Worm (Caenorhabditis elegans) whole organism, L4 larva: ENCODE results near the gene C28C12.1.
"Not testable (repeated sequence)": the region's sequence is repeated elsewhere in the genome, so short reads cannot be mapped to it uniquely, and the experiment has no call there.

Experiments used
- D1046.2 ChIP-seq: fragments of 200-800 bp; sonication (Bioruptor generic); IDR thresholded peaks from 2 replicates; pipeline ENCODE4 v1.3.6; 2022; ENCODE audit warnings: missing genetic modification characterization, missing compliant biosample characterization
- F26F4.8 ChIP-seq: fragments of 200-800 bp; sonication (Bioruptor generic); conservative IDR thresholded peaks from 2 replicates; pipeline ENCODE4 v1.3.6; 2022; ENCODE audit warnings: missing genetic modification characterization, missing compliant biosample characterization
- F49E8.2 ChIP-seq: sonication (generic microtip); optimal IDR thresholded peaks from 2 replicates; lab custom pipeline; 2016; ENCODE audit warnings: missing compliant biosample characterization, mild to moderate bottlenecking, missing genetic modification characterization, borderline replicate concordance
- Y105C5A.15 ChIP-seq: fragments of 200-800 bp; sonication (Bioruptor generic); IDR thresholded peaks from 2 replicates; pipeline ENCODE4 v1.3.6; 2022; ENCODE audit warnings: missing genetic modification characterization, missing compliant biosample characterization
- Y48G9A.11 ChIP-seq: fragments of 200-800 bp; sonication (Bioruptor generic); IDR thresholded peaks from 2 replicates; pipeline ENCODE4 v1.3.6; 2022; ENCODE audit warnings: missing genetic modification reagents, missing genetic modification characterization, missing compliant biosample characterization
- Y5F2A.4 ChIP-seq: fragments of 200-800 bp; sonication (Bioruptor generic); optimal IDR thresholded peaks from 2 replicates; lab custom pipeline; 2018; ENCODE audit warnings: mild to moderate bottlenecking, missing genetic modification characterization, missing compliant biosample characterization
- ZK546.5 ChIP-seq, 2 experiments: sonication (generic microtip); optimal IDR thresholded peaks; 2 replicates each; lab custom pipeline; 2017; ENCODE audit warnings: missing biosample characterization in 2 of 2, missing genetic modification characterization in 2 of 2
- aha-1 ChIP-seq: fragments of 150-350 bp; peaks from one replicate; lab custom pipeline; 2014; ENCODE audit warnings: missing biosample characterization, missing genetic modification characterization
- ceh-32 ChIP-seq: sonication (generic microtip); optimal IDR thresholded peaks from 2 replicates; lab custom pipeline; 2016; ENCODE audit warnings: mild to moderate bottlenecking, missing genetic modification characterization, missing compliant biosample characterization; ENCODE audit not compliant: poor library complexity
- ceh-62 ChIP-seq: sonication (generic microtip); optimal IDR thresholded peaks from 2 replicates; lab custom pipeline; 2017; ENCODE audit warnings: missing biosample characterization, missing genetic modification characterization
- ceh-82 ChIP-seq: sonication (generic microtip); optimal IDR thresholded peaks from 2 replicates; lab custom pipeline; 2017; ENCODE audit warnings: missing biosample characterization, missing genetic modification characterization
- daf-16 ChIP-seq, 3 experiments: sonication (generic microtip); optimal IDR thresholded peaks; 2 replicates each; lab custom pipeline; 2016 to 2017; ENCODE audit warnings: missing genetic modification characterization in 3 of 3, missing genetic modification reagents in 3 of 3, mild to moderate bottlenecking in 2 of 3, missing compliant biosample characterization in 2 of 3, missing biosample characterization in 1 of 3, moderate library complexity in 1 of 3
- dmd-8 ChIP-seq: fragments of 200-800 bp; sonication (Bioruptor generic); IDR thresholded peaks from 2 replicates; pipeline ENCODE4 v1.3.6; 2022; ENCODE audit warnings: missing genetic modification characterization, missing compliant biosample characterization
- egl-27 ChIP-seq: sonication (generic microtip); optimal IDR thresholded peaks from 3 replicates; lab custom pipeline; 2017; ENCODE audit warnings: missing biosample characterization, missing genetic modification reagents, missing genetic modification characterization
- fkh-10 ChIP-seq: fragments of 150-350 bp; optimal IDR thresholded peaks from 2 replicates; lab custom pipeline; 2014; ENCODE audit warnings: missing biosample characterization, missing genetic modification reagents, missing genetic modification characterization
- fos-1 ChIP-seq: fragments of 150-350 bp; optimal IDR thresholded peaks from 2 replicates; lab custom pipeline; 2014; ENCODE audit warnings: missing biosample characterization, missing genetic modification characterization
- hlh-11 ChIP-seq: fragments of 200-800 bp; sonication (Bioruptor generic); optimal IDR thresholded peaks from 2 replicates; lab custom pipeline; 2018; ENCODE audit warnings: mild to moderate bottlenecking, missing genetic modification characterization, missing compliant biosample characterization
- hlh-30 ChIP-seq: sonication (generic microtip); optimal IDR thresholded peaks from 2 replicates; lab custom pipeline; 2017; ENCODE audit warnings: antibody characterized with exemption, mild to moderate bottlenecking, missing genetic modification characterization, missing compliant biosample characterization; ENCODE audit not compliant: insufficient read depth
- lim-7 ChIP-seq: fragments of 200-800 bp; sonication (Bioruptor generic); IDR thresholded peaks from 2 replicates; pipeline ENCODE4 v1.3.6; 2022; ENCODE audit warnings: missing genetic modification characterization, missing compliant biosample characterization
- lin-1 ChIP-seq: fragments of 200-800 bp; sonication (Bioruptor generic); IDR thresholded peaks from 2 replicates; pipeline ENCODE4 v1.3.6; 2022; ENCODE audit warnings: missing genetic modification reagents, missing genetic modification characterization, missing compliant biosample characterization
- lin-13 ChIP-seq: fragments of 150-350 bp; optimal IDR thresholded peaks from 2 replicates; lab custom pipeline; 2014; ENCODE audit warnings: missing biosample characterization, missing genetic modification reagents, missing genetic modification characterization
- lin-38 ChIP-seq: fragments of 200-800 bp; sonication (Bioruptor generic); IDR thresholded peaks from 2 replicates; pipeline ENCODE4 v1.3.6; 2022; ENCODE audit warnings: missing genetic modification reagents, missing genetic modification characterization, missing compliant biosample characterization
- madf-5 ChIP-seq, 2 experiments: fragments of 200-800 bp; sonication (Bioruptor generic); IDR thresholded peaks; 2 replicates each; pipeline ENCODE4 v1.3.6; 2022; ENCODE audit warnings: missing compliant biosample characterization in 2 of 2, missing genetic modification characterization in 2 of 2
- mdt-29 ChIP-seq: fragments of 200-800 bp; sonication (Bioruptor generic); IDR thresholded peaks from 2 replicates; pipeline ENCODE4 v1.3.6; 2022; ENCODE audit warnings: missing genetic modification reagents, missing genetic modification characterization, missing compliant biosample characterization
- mes-2 ChIP-seq: sonication (generic microtip); optimal IDR thresholded peaks from 2 replicates; lab custom pipeline; 2016; ENCODE audit warnings: missing genotype, mild to moderate bottlenecking, missing genetic modification characterization, missing compliant biosample characterization; ENCODE audit not compliant: poor library complexity, severe bottlenecking
- mxl-2 ChIP-seq: fragments of 200-800 bp; sonication (Bioruptor generic); conservative IDR thresholded peaks from 2 replicates; pipeline ENCODE4 v1.3.6; 2022; ENCODE audit warnings: missing genetic modification reagents, missing genetic modification characterization, missing compliant biosample characterization
- nhr-41 ChIP-seq: fragments of 200-800 bp; sonication (Bioruptor generic); IDR thresholded peaks from 2 replicates; pipeline ENCODE4 v1.3.6; 2022; ENCODE audit warnings: missing genetic modification reagents, missing genetic modification characterization, missing compliant biosample characterization
- nhr-42 ChIP-seq: fragments of 200-800 bp; sonication (Bioruptor generic); IDR thresholded peaks from 2 replicates; pipeline ENCODE4 v1.3.6; 2022; ENCODE audit warnings: missing genetic modification characterization, missing compliant biosample characterization
- nhr-48 ChIP-seq: sonication (generic microtip); optimal IDR thresholded peaks from 2 replicates; lab custom pipeline; 2016; ENCODE audit warnings: mild to moderate bottlenecking, missing genetic modification characterization, missing compliant biosample characterization
- pha-4 ChIP-seq, 2 experiments: fragments of 150-350 bp in 1 of 2; fragments of 200-800 bp in 1 of 2; sonication (Bioruptor generic) in 1 of 2; IDR thresholded peaks in 1 of 2; optimal IDR thresholded peaks in 1 of 2; 2 replicates each; pipeline versions ENCODE4 v1.3.6 to Lab custom; 2014 to 2022; ENCODE audit warnings: missing genetic modification characterization in 2 of 2, missing genetic modification reagents in 2 of 2, missing biosample characterization in 1 of 2, missing compliant biosample characterization in 1 of 2
- pqm-1 ChIP-seq: sonication (generic microtip); optimal IDR thresholded peaks from 2 replicates; lab custom pipeline; 2017; ENCODE audit warnings: missing biosample characterization, missing genetic modification characterization
- rbr-2 ChIP-seq: sonication (generic microtip); optimal IDR thresholded peaks from 2 replicates; lab custom pipeline; 2016; ENCODE audit warnings: missing genotype, missing genetic modification characterization, missing compliant biosample characterization
- snpc-4 ChIP-seq: fragments of 150-350 bp; optimal IDR thresholded peaks from 2 replicates; lab custom pipeline; 2014; ENCODE audit warnings: missing biosample characterization, missing genetic modification characterization
- tra-1 ChIP-seq: fragments of 200-800 bp; sonication (Bioruptor generic); IDR thresholded peaks from 2 replicates; pipeline ENCODE4 v1.3.6; 2022; ENCODE audit warnings: missing genetic modification reagents, missing genetic modification characterization, missing compliant biosample characterization
- unc-130 ChIP-seq: sonication (generic microtip); optimal IDR thresholded peaks from 2 replicates; lab custom pipeline; 2016; ENCODE audit warnings: missing genetic modification reagents, missing genetic modification characterization, missing compliant biosample characterization
- unc-62 ChIP-seq, 3 experiments: fragments of 150-350 bp in 1 of 3; sonication (generic microtip); optimal IDR thresholded peaks in 2 of 3; peaks in 1 of 3; 1 replicate in 1 of 3; 2 replicates in 2 of 3; lab custom pipeline; 2014 to 2017; ENCODE audit warnings: missing biosample characterization in 3 of 3, missing genetic modification characterization in 3 of 3, missing genetic modification reagents in 3 of 3, missing genotype in 1 of 3
- vab-7 ChIP-seq: fragments of 200-800 bp; sonication (Bioruptor generic); IDR thresholded peaks from 2 replicates; pipeline ENCODE4 v1.3.6; 2022; ENCODE audit warnings: missing genetic modification reagents, missing genetic modification characterization, missing compliant biosample characterization
- zfp-2 ChIP-seq: sonication (generic microtip); optimal IDR thresholded peaks from 2 replicates; lab custom pipeline; 2016; ENCODE audit warnings: mild to moderate bottlenecking, missing genetic modification characterization, missing compliant biosample characterization
- ztf-7 ChIP-seq: fragments of 150-350 bp; optimal IDR thresholded peaks from 2 replicates; lab custom pipeline; 2014; ENCODE audit warnings: missing biosample characterization, missing genetic modification characterization

C28C12.1 gene

DNA sequence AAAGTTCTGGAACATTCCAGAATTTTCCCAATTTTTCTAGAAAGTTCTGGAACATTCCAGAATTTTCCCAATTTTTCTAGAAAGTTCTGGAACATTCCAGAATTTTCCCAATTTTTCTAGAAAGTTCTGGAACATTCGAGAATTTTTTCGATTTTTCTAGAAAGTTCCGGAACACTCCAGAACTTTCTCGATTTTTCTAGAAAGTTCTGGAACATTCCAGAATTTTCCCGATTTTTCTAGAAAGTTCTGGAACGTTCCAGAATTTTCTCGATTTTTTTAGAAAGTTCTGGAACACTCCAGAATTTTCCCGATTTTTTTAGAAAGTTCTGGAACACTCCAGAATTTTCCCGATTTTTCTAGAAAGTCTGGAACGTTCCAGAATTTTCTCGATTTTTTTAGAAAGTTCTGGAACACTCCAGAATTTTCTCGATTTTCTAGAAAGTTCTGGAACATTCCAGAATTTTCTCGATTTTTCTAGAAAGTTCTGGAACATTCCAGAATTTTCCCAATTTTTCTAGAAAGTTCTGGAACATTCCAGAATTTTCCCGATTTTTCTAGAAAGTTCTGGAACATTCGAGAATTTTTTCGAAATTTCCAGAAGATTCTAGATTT, 32.6 kb upstream of the C28C12.1 start:
- TF ChIP-seq Y105C5A.15 (GFP tag; lab: Robert Waterston, UW) (peak; percentile 73; the same call in 1 of the 2 replicates), pha-4 (GFP tag; IDR thresholded peaks at IDR 0.05; lab: Robert Waterston, UW) (0 out of 2 replicates have a peak, but pooled peaks have one; percentile 6), vab-7 (GFP tag; lab: Robert Waterston, UW) (peak; percentile 46; the same call in 1 of the 2 replicates), mdt-29 (GFP tag; lab: Robert Waterston, UW) (peak; percentile 79), lin-1 (GFP tag; lab: Robert Waterston, UW) (0 out of 2 replicates have a peak, but pooled peaks have one; percentile 8), lim-7 (0 out of 2 replicates have a peak, but pooled peaks have one; percentile 42), F26F4.8 (0 out of 2 replicates have a peak, but pooled peaks have one; percentile 7)
- not testable (repeated sequence) for TF ChIP-seq pha-4 (tag; optimal IDR thresholded peaks at IDR 0.05; lab: Kevin White, UChicago)
- TF ChIP-seq, all 104 proteins: peak for 7; not testable (repeated sequence) for 97

- TF ChIP-seq snpc-4 (tag; lab: Kevin White, UChicago) = no peak
- TF ChIP-seq pqm-1 (tag; lab: Kevin White, UChicago) = no peak
- no peak for TF ChIP-seq Y5F2A.4 (GFP tag; lab: Kevin White, UChicago)
- no peak for TF ChIP-seq D1046.2 (GFP tag; lab: Robert Waterston, UW)
- TF ChIP-seq ZK546.5 (tag; optimal IDR thresholded peaks at IDR 0.05; lab: Kevin White, UChicago) = no peak
- no peak for TF ChIP-seq nhr-48 (tag; lab: Kevin White, UChicago)
- TF ChIP-seq nhr-41 (GFP tag; lab: Robert Waterston, UW) = no peak
- TF ChIP-seq dmd-8 = no peak
- no peak for TF ChIP-seq ceh-62 (tag; lab: Kevin White, UChicago)
- no peak for TF ChIP-seq ztf-7 (tag; lab: Kevin White, UChicago)
- TF ChIP-seq hlh-30 = no peak
- no peak for TF ChIP-seq rbr-2 (tag; lab: Kevin White, UChicago)
- no peak for TF ChIP-seq Y48G9A.11
- no peak for TF ChIP-seq egl-27 (tag; lab: Kevin White, UChicago)
- no peak for TF ChIP-seq lin-38 (GFP tag; lab: Robert Waterston, UW)
Observed at ce11 chrIV:8472493-8472892, 29.0 kb upstream of the C28C12.1 start, which contains the start of gene oat-1. oat-1 (minus strand) TSS chrIV:8472593.

- TF ChIP-seq unc-130 = no peak
- TF ChIP-seq F49E8.2 = no peak
- peak in 1 of 2 experiments; percentile 70 for TF ChIP-seq unc-62 (GFP tag; optimal IDR thresholded peaks at IDR 0.05 in 1 of 2; lab: Kevin White, UChicago)
- TF ChIP-seq unc-62 (tag; optimal IDR thresholded peaks at IDR 0.05; lab: Kevin White, UChicago) = no peak
- TF ChIP-seq mes-2 (tag; lab: Kevin White, UChicago) = no peak
- no peak for TF ChIP-seq ceh-62 (tag; lab: Kevin White, UChicago)
- TF ChIP-seq tra-1 (GFP tag; lab: Robert Waterston, UW) = no peak
- no peak for TF ChIP-seq daf-16 (GFP tag; optimal IDR thresholded peaks at IDR 0.05; lab: Kevin White, UChicago)
- TF ChIP-seq daf-16 (tag; optimal IDR thresholded peaks at IDR 0.05; lab: Kevin White, UChicago) = no peak
- no peak for TF ChIP-seq fkh-10 (GFP tag; lab: Kevin White, UChicago)
- TF ChIP-seq hlh-11 (tag; lab: Kevin White, UChicago) = no peak
- TF ChIP-seq nhr-42 = no peak
- TF ChIP-seq aha-1 (tag; lab: Kevin White, UChicago) = peak; percentile 4
- no peak for TF ChIP-seq fos-1 (tag; lab: Kevin White, UChicago)
- no peak for TF ChIP-seq madf-5 (GFP tag; IDR thresholded peaks at IDR 0.05; lab: Robert Waterston, UW)
- TF ChIP-seq ceh-82 (tag; lab: Kevin White, UChicago) = no peak
- no peak for TF ChIP-seq lin-13 (GFP tag; lab: Kevin White, UChicago)
- no peak for TF ChIP-seq mxl-2
- no peak for TF ChIP-seq ceh-32 (tag; lab: Kevin White, UChicago)
- no peak for TF ChIP-seq zfp-2
Observed at ce11 chrIV:8473756-8474155, 27.7 kb upstream of the C28C12.1 start, which contains the start of gene C28C12.11. C28C12.11 (plus strand) TSS chrIV:8474056.
